Worm (Caenorhabditis elegans): ENCODE data around the gene pals-38.

Gene pals-38

ce11 chrV:12402355-12402754, 44.4 kb downstream of the pals-38 start, which contains the start of gene K01D12.8:
TSS of gene K01D12.8 (plus strand) at chrV:12402655.
- TF ChIP-seq fkh-10 (GFP tag; optimal IDR thresholded peaks at IDR 0.05) (no peak), unc-62 (GFP tag; optimal IDR thresholded peaks at IDR 0.05 in 1 of 2) (peak in 1 of 2 experiments; percentile 32), unc-62 (tag; optimal IDR thresholded peaks at IDR 0.05) (no peak), ces-1 (GFP tag; optimal IDR thresholded peaks at IDR 0.05) (no peak), ceh-28 (tag; optimal IDR thresholded peaks at IDR 0.05) (no peak)

ce11 chrV:12401383-12401782, 45.4 kb downstream of the pals-38 start, which contains the start of gene K01D12.7:
TSS of gene K01D12.7 (minus strand) at chrV:12401483.
- TF ChIP-seq hlh-11 (tag; optimal IDR thresholded peaks at IDR 0.05) (no peak), nhr-25 (tag; optimal IDR thresholded peaks at IDR 0.05; ENCODE audit: borderline replicate concordance, insufficient read depth) (no peak), zip-2 (tag; optimal IDR thresholded peaks at IDR 0.05) (no peak), madf-9 (GFP tag; conservative IDR thresholded peaks at IDR 0.05) (no peak), pqm-1 (tag; optimal IDR thresholded peaks at IDR 0.05) (no peak), lin-13 (GFP tag; optimal IDR thresholded peaks at IDR 0.05) (no peak), cey-2 (tag; optimal IDR thresholded peaks at IDR 0.05; ENCODE audit: borderline replicate concordance, insufficient read depth) (no peak), unc-130 (GFP tag; optimal IDR thresholded peaks at IDR 0.05) (no peak), mdt-29 (GFP tag; IDR thresholded peaks at IDR 0.05) (no peak), dmd-8 (GFP tag; IDR thresholded peaks at IDR 0.05) (no peak), dve-1 (tag; optimal IDR thresholded peaks at IDR 0.05; ENCODE audit: insufficient read depth) (no peak)

- TF ChIP-seq F37D6.2 (tag; optimal IDR thresholded peaks at IDR 0.05) (no peak), nhr-6 (tag; optimal IDR thresholded peaks at IDR 0.05) (peak; percentile 92), pha-4 (GFP tag; IDR thresholded peaks at IDR 0.05) (no peak), pha-4 (tag; optimal IDR thresholded peaks at IDR 0.05) (no peak), ces-1 (GFP tag; optimal IDR thresholded peaks at IDR 0.05) (no peak), arid-1 (GFP tag; conservative IDR thresholded peaks at IDR 0.05) (no peak), Y105C5A.15 (GFP tag; IDR thresholded peaks at IDR 0.05) (no peak), zip-11 (GFP tag; IDR thresholded peaks at IDR 0.05) (no peak), T20F7.1 (GFP tag; optimal IDR thresholded peaks at IDR 0.05) (peak; percentile 97), zfp-3 (GFP tag; conservative IDR thresholded peaks at IDR 0.05) (no peak), mdt-29 (GFP tag; IDR thresholded peaks at IDR 0.05) (no peak), F10B5.3 (tag; optimal IDR thresholded peaks at IDR 0.05) (no peak), lin-13 (GFP tag; optimal IDR thresholded peaks at IDR 0.05) (no peak), rbr-2 (tag; optimal IDR thresholded peaks at IDR 0.05) (peak; percentile 4), nhr-48 (tag; optimal IDR thresholded peaks at IDR 0.05) (no peak), zag-1 (tag; optimal IDR thresholded peaks at IDR 0.05) (no peak), nhr-77 (tag; optimal IDR thresholded peaks at IDR 0.05) (no peak), ztf-11 (tag; optimal IDR thresholded peaks at IDR 0.05) (no peak), hlh-30 (tag; optimal IDR thresholded peaks at IDR 0.05; ENCODE audit: insufficient read depth) (peak; percentile 42), lim-7 (GFP tag; IDR thresholded peaks at IDR 0.05) (no peak), daf-19 (GFP tag; conservative IDR thresholded peaks at IDR 0.05) (no peak), R02D3.7 (tag; optimal IDR thresholded peaks at IDR 0.05) (peak; percentile 78), daf-8 (GFP tag; IDR thresholded peaks at IDR 0.05) (no peak), cey-2 (tag; optimal IDR thresholded peaks at IDR 0.05; ENCODE audit: borderline replicate concordance, insufficient read depth) (no peak), nhr-111 (GFP tag; optimal IDR thresholded peaks at IDR 0.05) (no peak), ceh-32 (tag; optimal IDR thresholded peaks at IDR 0.05; ENCODE audit: poor library complexity) (no peak), vab-7 (GFP tag; IDR thresholded peaks at IDR 0.05) (no peak), aha-1 (tag) (peak; percentile 69), lin-39 (tag; optimal IDR thresholded peaks at IDR 0.05) (no peak), tag-97 (GFP tag; IDR thresholded peaks at IDR 0.05) (no peak), hmg-1.1 (GFP tag; IDR thresholded peaks at IDR 0.05) (no peak), Y48G9A.11 (GFP tag; IDR thresholded peaks at IDR 0.05) (peak; percentile 97), T26A8.4 (GFP tag; IDR thresholded peaks at IDR 0.05) (no peak), egl-27 (tag; optimal IDR thresholded peaks at IDR 0.05) (no peak), daf-16 (GFP tag; optimal IDR thresholded peaks at IDR 0.05) (no peak), daf-16 (tag; optimal IDR thresholded peaks at IDR 0.05) (peak; percentile 38)
Observed at ce11 chrV:12400677-12401236, 46.0 kb downstream of the pals-38 start, which contains the start of the genes K01D12.20 and miga-1. TSS of gene K01D12.20 (minus strand) at chrV:12400814. TSS of gene miga-1 (minus strand) at chrV:12400859.
